Worm (Caenorhabditis elegans) whole organism, midembryonic: ENCODE measurements around the gene F13B12.2.

Experiments
- T22C8.4 ChIP-seq: fragments of 200-800 bp; sonication (Bioruptor generic); IDR thresholded peaks from 2 replicates; pipeline ENCODE4 v1.3.6; 2022; ENCODE audit warnings: missing genetic modification characterization, missing compliant biosample characterization
- cog-1 ChIP-seq: sonication (generic microtip); optimal IDR thresholded peaks from 2 replicates; lab custom pipeline; 2016; ENCODE audit warnings: missing genetic modification characterization, missing compliant biosample characterization
- flt-1 ChIP-seq: fragments of 200-800 bp; sonication (Bioruptor generic); IDR thresholded peaks from 2 replicates; pipeline ENCODE4 v1.3.6; 2022; ENCODE audit warnings: missing genetic modification characterization, missing compliant biosample characterization
- klf-2 ChIP-seq: fragments of 200-800 bp; sonication (Bioruptor generic); conservative IDR thresholded peaks from 2 replicates; pipeline ENCODE4 v1.3.6; 2022; ENCODE audit warnings: missing genetic modification reagents, missing genetic modification characterization, missing compliant biosample characterization
- med-1 ChIP-seq: sonication (generic microtip); optimal IDR thresholded peaks from 2 replicates; lab custom pipeline; 2017; ENCODE audit warnings: missing genetic modification characterization, mild to moderate bottlenecking, missing compliant biosample characterization, antibody characterized with exemption, missing genetic modification reagents; ENCODE audit not compliant: insufficient read depth
- ref-1 ChIP-seq: fragments of 200-800 bp; sonication (Bioruptor generic); conservative IDR thresholded peaks from 2 replicates; pipeline ENCODE4 v1.3.6; 2022; ENCODE audit warnings: missing genetic modification reagents, missing genetic modification characterization, missing compliant biosample characterization
- tab-1 ChIP-seq: fragments of 200-800 bp; sonication (Bioruptor generic); IDR thresholded peaks from 2 replicates; pipeline ENCODE4 v1.3.6; 2022; ENCODE audit warnings: missing genetic modification characterization, missing compliant biosample characterization
- ztf-23 ChIP-seq: fragments of 200-800 bp; sonication (Bioruptor generic); IDR thresholded peaks from 2 replicates; pipeline ENCODE4 v1.3.6; 2022; ENCODE audit warnings: missing genetic modification reagents, missing genetic modification characterization, missing compliant biosample characterization
- ztf-29 ChIP-seq: fragments of 200-800 bp; sonication (Bioruptor generic); IDR thresholded peaks from 2 replicates; pipeline ENCODE4 v1.3.6; 2022; ENCODE audit warnings: missing genetic modification reagents, missing genetic modification characterization, missing compliant biosample characterization

F13B12.2 gene

ce11 chrIV:10429129-10429528 lies at the start of gene F13B12.2:
Gene F13B12.2 (minus strand): TSS chrIV:10429130.
- TF ChIP-seq tab-1 (GFP tag; lab: Robert Waterston, UW) (no peak), klf-2 (GFP tag; lab: Robert Waterston, UW) (no peak), cog-1 (no peak), T22C8.4 (GFP tag; lab: Robert Waterston, UW) (no peak)

- no peak for TF ChIP-seq ztf-23 (GFP tag; lab: Robert Waterston, UW)
- TF ChIP-seq tab-1 (GFP tag; lab: Robert Waterston, UW) = no peak
- TF ChIP-seq flt-1 = no peak
- TF ChIP-seq ref-1 = no peak
These were observed 46.3 kb upstream of the F13B12.2 start for ce11 chrIV:10475234-10475633.

DNA sequence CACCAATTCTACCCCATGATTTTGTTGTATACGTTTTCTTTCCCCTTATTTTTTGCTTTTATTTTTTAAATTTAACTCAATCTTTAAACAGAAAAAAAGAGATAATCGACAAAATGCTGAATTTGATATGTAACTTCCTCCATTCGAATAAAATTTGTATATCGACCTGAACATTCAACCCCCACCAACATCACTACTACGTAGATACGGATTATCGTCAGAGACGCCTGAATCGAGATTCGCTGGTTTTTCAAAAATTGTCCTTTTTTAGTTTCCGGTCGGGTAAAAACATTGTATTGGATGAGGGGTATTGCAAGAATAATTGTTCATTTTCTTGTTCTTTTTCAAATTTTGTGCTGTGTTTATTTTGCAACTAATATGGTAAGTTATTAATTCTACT lies 43.5 kb upstream of the F13B12.2 start, which contains the start of gene bgnt-1.1:
TSS of gene bgnt-1.1 (plus strand) at position 301 of the 400 bp plus-strand sequence.
- TF ChIP-seq ztf-29 (GFP tag; lab: Robert Waterston, UW) (no peak), ref-1 (no peak), flt-1 (no peak), klf-2 (GFP tag; lab: Robert Waterston, UW) (no peak), T22C8.4 (GFP tag; lab: Robert Waterston, UW) (no peak)

ce11 chrIV:10469494-10469893 lies 40.6 kb upstream of the F13B12.2 start, which contains the start of gene ugt-44:
Gene ugt-44 (plus strand): TSS chrIV:10469741.
- no peak for TF ChIP-seq ztf-29 (GFP tag; lab: Robert Waterston, UW)

ce11 chrIV:10468662-10469061 lies 39.7 kb upstream of the F13B12.2 start:
- TF ChIP-seq ref-1 (no peak), med-1 (GFP tag; lab: Kevin White, UChicago) (no peak), flt-1 (no peak), T22C8.4 (GFP tag; lab: Robert Waterston, UW) (no peak)

DNA sequence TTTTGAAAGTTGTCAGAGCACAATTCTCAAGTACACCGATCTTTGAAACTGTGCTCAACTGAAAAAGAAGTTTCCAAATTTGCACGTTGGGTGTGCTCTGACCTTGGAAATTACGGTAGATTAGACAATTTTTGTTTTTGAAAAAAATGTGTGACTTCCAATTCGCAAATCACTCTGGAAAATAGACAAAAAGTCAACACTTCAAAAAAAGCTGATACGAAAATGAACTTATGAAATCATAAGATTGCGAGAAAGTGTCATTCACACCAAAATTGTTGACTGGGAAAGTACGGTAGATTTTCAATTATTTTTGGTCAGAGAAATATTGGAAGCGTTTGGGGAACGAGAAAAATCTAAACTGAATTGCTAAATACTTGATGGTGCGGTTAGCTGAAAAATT lies 38.4 kb upstream of the F13B12.2 start:
- TF ChIP-seq T22C8.4 (GFP tag; lab: Robert Waterston, UW) (no peak), cog-1 (no peak), ref-1 (no peak), tab-1 (GFP tag; lab: Robert Waterston, UW) (no peak), flt-1 (no peak), med-1 (GFP tag; lab: Kevin White, UChicago) (no peak), ztf-29 (GFP tag; lab: Robert Waterston, UW) (no peak), ztf-23 (GFP tag; lab: Robert Waterston, UW) (no peak), klf-2 (GFP tag; lab: Robert Waterston, UW) (no peak)

DNA sequence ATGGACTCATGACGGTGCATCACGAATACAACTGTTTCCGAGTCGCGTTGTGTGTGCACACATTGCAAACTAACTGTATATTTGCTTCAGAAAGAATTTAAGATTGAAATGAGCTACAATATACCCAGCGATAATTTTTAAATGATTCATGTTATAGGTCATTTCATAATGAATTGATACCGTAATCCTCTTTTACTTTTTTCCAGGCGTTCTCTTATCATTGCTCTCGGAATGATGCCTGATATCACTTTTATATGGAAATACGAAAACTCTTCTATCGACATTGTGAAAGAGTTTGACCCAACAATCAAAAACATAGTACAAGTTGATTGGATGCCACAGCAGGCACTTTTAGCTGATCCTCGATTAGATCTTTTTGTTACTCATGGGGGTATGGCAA lies 37.5 kb upstream of the F13B12.2 start:
- no peak for TF ChIP-seq flt-1
- no peak for TF ChIP-seq ref-1
- no peak for TF ChIP-seq cog-1
- no peak for TF ChIP-seq med-1 (GFP tag; lab: Kevin White, UChicago)
- TF ChIP-seq ztf-23 (GFP tag; lab: Robert Waterston, UW) = no peak
- no peak for TF ChIP-seq T22C8.4 (GFP tag; lab: Robert Waterston, UW)
- TF ChIP-seq klf-2 (GFP tag; lab: Robert Waterston, UW) = no peak
- TF ChIP-seq ztf-29 (GFP tag; lab: Robert Waterston, UW) = no peak
- no peak for TF ChIP-seq tab-1 (GFP tag; lab: Robert Waterston, UW)

- TF ChIP-seq tab-1 (GFP tag; lab: Robert Waterston, UW) = no peak
These were observed 36.8 kb upstream of the F13B12.2 start for ce11 chrIV:10465764-10466163.

- TF ChIP-seq ref-1 = no peak
- TF ChIP-seq T22C8.4 (GFP tag; lab: Robert Waterston, UW) = no peak
- TF ChIP-seq tab-1 (GFP tag; lab: Robert Waterston, UW) = no peak
- TF ChIP-seq ztf-23 (GFP tag; lab: Robert Waterston, UW) = no peak
- no peak for TF ChIP-seq flt-1
- TF ChIP-seq klf-2 (GFP tag; lab: Robert Waterston, UW) = no peak
These were observed 35.2 kb upstream of the F13B12.2 start, which contains the start of gene ugt-43 for ce11 chrIV:10463987-10464638. Gene ugt-43 (plus strand): TSS chrIV:10464588.

DNA sequence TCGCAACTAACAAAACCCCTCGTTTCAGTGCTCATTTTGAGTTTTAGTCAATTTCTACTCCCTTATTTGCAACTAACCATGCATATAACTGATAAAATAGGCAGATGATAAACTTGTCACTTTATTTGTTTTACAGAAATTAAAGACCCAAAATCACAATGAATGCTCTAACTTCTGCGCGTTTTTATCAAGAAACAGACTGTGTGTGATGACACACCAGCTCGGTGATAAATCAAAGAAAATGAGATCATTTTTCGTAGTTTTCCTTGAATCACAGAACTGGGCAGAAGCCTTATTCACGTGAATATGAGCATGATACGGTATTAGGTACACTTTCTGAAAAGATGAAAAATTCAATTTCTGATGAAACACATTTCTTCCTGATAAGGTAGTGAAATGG lies 34.2 kb upstream of the F13B12.2 start:
- TF ChIP-seq ztf-23 (GFP tag; lab: Robert Waterston, UW) (no peak), ztf-29 (GFP tag; lab: Robert Waterston, UW) (no peak), T22C8.4 (GFP tag; lab: Robert Waterston, UW) (no peak), tab-1 (GFP tag; lab: Robert Waterston, UW) (no peak), ref-1 (no peak), cog-1 (no peak), klf-2 (GFP tag; lab: Robert Waterston, UW) (no peak), flt-1 (no peak), med-1 (GFP tag; lab: Kevin White, UChicago) (no peak)

DNA sequence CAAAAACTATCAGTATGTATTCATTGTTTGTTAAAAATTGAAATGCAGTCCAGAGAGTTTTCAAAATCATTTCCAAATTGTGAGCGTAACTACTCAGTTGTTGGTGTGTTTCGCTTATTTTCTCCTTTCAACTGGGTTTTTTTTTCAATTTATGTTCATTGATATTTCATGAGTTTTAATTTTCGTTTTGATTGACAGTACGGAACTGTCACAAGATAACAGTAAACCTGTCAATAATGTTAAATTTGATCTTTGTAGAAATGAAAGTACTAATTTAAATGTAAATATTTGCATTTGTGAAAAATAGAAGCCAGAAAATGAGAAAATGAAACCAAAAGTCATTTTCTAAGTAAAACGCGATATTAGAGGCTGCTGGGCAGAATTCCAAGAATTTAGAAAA lies 33.7 kb upstream of the F13B12.2 start:
- TF ChIP-seq klf-2 (GFP tag; lab: Robert Waterston, UW) = no peak
- TF ChIP-seq ztf-29 (GFP tag; lab: Robert Waterston, UW) = no peak
- TF ChIP-seq med-1 (GFP tag; lab: Kevin White, UChicago) = no peak
- no peak for TF ChIP-seq tab-1 (GFP tag; lab: Robert Waterston, UW)
- TF ChIP-seq T22C8.4 (GFP tag; lab: Robert Waterston, UW) = no peak
- no peak for TF ChIP-seq cog-1
